Worm (Caenorhabditis elegans): ENCODE data around the gene F46H5.5.

F46H5.5 gene

DNA sequence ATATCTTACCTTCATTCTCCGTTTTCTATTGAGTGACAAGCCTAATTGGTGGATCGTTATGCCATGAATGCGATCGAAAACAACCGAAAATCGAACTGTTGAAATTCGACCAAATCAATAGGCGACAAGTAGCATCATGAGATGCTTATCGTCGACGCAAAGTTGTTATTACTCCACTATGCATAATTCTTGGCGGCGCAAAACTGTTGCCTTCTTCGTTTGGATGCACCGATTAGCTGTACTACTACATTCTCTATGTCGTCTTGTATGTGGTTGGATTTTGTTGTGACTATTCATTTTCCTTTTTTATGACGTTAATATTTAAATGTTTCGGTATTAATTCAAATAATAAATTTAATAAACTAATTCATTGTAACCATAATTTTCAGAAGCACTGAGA is 15.2 kb upstream of the F46H5.5 start, which contains the start of gene F46H5.11:
F46H5.11 (minus strand) TSS at position 101 of the 400 bp plus-strand sequence.
- TF ChIP-seq elt-4 (tag; optimal IDR thresholded peaks at IDR 0.05), result no peak
- TF ChIP-seq sox-2 (GFP tag; IDR thresholded peaks at IDR 0.05), result no peak
- TF ChIP-seq ceh-31 (tag; optimal IDR thresholded peaks at IDR 0.05), result no peak
- no peak for TF ChIP-seq nfya-1 (tag; optimal IDR thresholded peaks at IDR 0.05)
- TF ChIP-seq hlh-15 (tag; optimal IDR thresholded peaks at IDR 0.05), result no peak
- TF ChIP-seq pat-9 (tag; optimal IDR thresholded peaks at IDR 0.05), result no peak
- no peak for TF ChIP-seq zip-5 (tag; optimal IDR thresholded peaks at IDR 0.05)
- no peak for TF ChIP-seq ceh-45 (GFP tag; IDR thresholded peaks at IDR 0.05)
- no peak for TF ChIP-seq hlh-13 (GFP tag; optimal IDR thresholded peaks at IDR 0.05)
- TF ChIP-seq K09A11.1 (tag; optimal IDR thresholded peaks at IDR 0.05; ENCODE audit: insufficient read depth), result no peak
- TF ChIP-seq unc-3 (GFP tag; conservative IDR thresholded peaks at IDR 0.05), result no peak
- no peak for TF ChIP-seq unc-3 (tag; optimal IDR thresholded peaks at IDR 0.05)
- TF ChIP-seq ceh-22 (tag; optimal IDR thresholded peaks at IDR 0.05), result no peak
- TF ChIP-seq gmeb-2 (tag; optimal IDR thresholded peaks at IDR 0.05), result no peak
- TF ChIP-seq ets-4 (tag; optimal IDR thresholded peaks at IDR 0.05), result no peak
- TF ChIP-seq K02D7.2 (tag; optimal IDR thresholded peaks at IDR 0.05), result no peak
- TF ChIP-seq unc-86 (tag; optimal IDR thresholded peaks at IDR 0.05), result no peak
- no peak for TF ChIP-seq eyg-1 (tag; optimal IDR thresholded peaks at IDR 0.05)
- TF ChIP-seq ztf-16 (tag; optimal IDR thresholded peaks at IDR 0.05), result no peak

ce11 chrX:7269379-7269778 is 12.6 kb upstream of the F46H5.5 start, which contains the start of gene grd-7:
Gene grd-7 (minus strand): TSS chrX:7269479.
- no peak for TF ChIP-seq unc-55 (GFP tag; optimal IDR thresholded peaks at IDR 0.05)
- no peak for TF ChIP-seq unc-86 (tag; optimal IDR thresholded peaks at IDR 0.05)
- no peak for TF ChIP-seq che-1 (tag; optimal IDR thresholded peaks at IDR 0.05)
- TF ChIP-seq ceh-34 (tag; optimal IDR thresholded peaks at IDR 0.05), result no peak
- TF ChIP-seq lim-6 (tag; optimal IDR thresholded peaks at IDR 0.05), result no peak
- TF ChIP-seq rnt-1 (tag; optimal IDR thresholded peaks at IDR 0.05), result no peak
- no peak for TF ChIP-seq unc-3 (GFP tag; conservative IDR thresholded peaks at IDR 0.05)
- TF ChIP-seq unc-3 (tag; optimal IDR thresholded peaks at IDR 0.05), result no peak
- TF ChIP-seq ceh-6 (GFP tag; optimal IDR thresholded peaks at IDR 0.05), result no peak
- no peak for TF ChIP-seq ceh-31 (tag; optimal IDR thresholded peaks at IDR 0.05)
- TF ChIP-seq gmeb-2 (tag; optimal IDR thresholded peaks at IDR 0.05), result no peak
- TF ChIP-seq ahr-1 (tag; optimal IDR thresholded peaks at IDR 0.05), result no peak
- TF ChIP-seq K02D7.2 (tag; optimal IDR thresholded peaks at IDR 0.05), result no peak
- no peak for TF ChIP-seq ceh-45 (GFP tag; IDR thresholded peaks at IDR 0.05)
- no peak for TF ChIP-seq nhr-232 (tag; optimal IDR thresholded peaks at IDR 0.05)
- no peak for TF ChIP-seq ceh-22 (tag; optimal IDR thresholded peaks at IDR 0.05)
- no peak for TF ChIP-seq sox-2 (GFP tag; IDR thresholded peaks at IDR 0.05)

ce11 chrX:7268965-7269364 is 12.2 kb upstream of the F46H5.5 start:
- TF ChIP-seq K09A11.1 (tag; optimal IDR thresholded peaks at IDR 0.05; ENCODE audit: insufficient read depth) (no peak), pros-1 (tag; optimal IDR thresholded peaks at IDR 0.05) (no peak), hlh-6 (tag; optimal IDR thresholded peaks at IDR 0.05) (no peak), F13H6.1 (tag; optimal IDR thresholded peaks at IDR 0.05) (no peak), ref-2 (tag; optimal IDR thresholded peaks at IDR 0.05) (no peak), eyg-1 (tag; optimal IDR thresholded peaks at IDR 0.05) (no peak), npax-4 (tag; optimal IDR thresholded peaks at IDR 0.05) (no peak), dmd-4 (tag; optimal IDR thresholded peaks at IDR 0.05; ENCODE audit: borderline replicate concordance) (no peak), pat-9 (tag; optimal IDR thresholded peaks at IDR 0.05) (no peak), sox-2 (GFP tag; IDR thresholded peaks at IDR 0.05) (no peak), ceh-34 (tag; optimal IDR thresholded peaks at IDR 0.05) (no peak), unc-55 (GFP tag; optimal IDR thresholded peaks at IDR 0.05) (no peak), unc-42 (tag; optimal IDR thresholded peaks at IDR 0.05) (no peak), fkh-10 (GFP tag; optimal IDR thresholded peaks at IDR 0.05) (no peak), mec-3 (tag; optimal IDR thresholded peaks at IDR 0.05; ENCODE audit: borderline replicate concordance) (no peak), ceh-19 (GFP tag; optimal IDR thresholded peaks at IDR 0.05) (no peak)

DNA sequence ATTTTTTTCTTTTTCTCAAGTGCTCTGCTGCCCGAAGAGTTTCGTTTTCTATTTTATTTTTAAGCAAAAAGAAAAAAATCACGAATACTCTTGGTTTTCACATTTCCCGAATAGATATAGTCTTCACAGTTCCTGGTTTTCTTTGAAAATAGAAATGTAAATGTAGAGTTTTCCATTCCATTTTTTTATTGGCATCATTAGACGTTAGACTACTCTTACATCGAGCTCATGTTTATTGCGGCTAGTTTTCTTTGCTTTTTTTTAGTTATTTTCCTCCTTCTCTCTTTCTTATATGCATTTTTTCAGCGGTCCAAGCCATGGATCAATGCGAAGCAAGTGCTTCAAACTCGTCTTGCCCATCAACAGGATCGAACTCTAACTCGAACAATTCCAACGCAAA is 8.6 kb upstream of the F46H5.5 start, which contains the start of gene F46H5.2:
F46H5.2 (plus strand) TSS at position 301 of the 400 bp plus-strand sequence.
- TF ChIP-seq eyg-1 (tag; optimal IDR thresholded peaks at IDR 0.05), result no peak
- TF ChIP-seq F13H6.1 (tag; optimal IDR thresholded peaks at IDR 0.05), result no peak
- no peak for TF ChIP-seq mec-3 (tag; optimal IDR thresholded peaks at IDR 0.05; ENCODE audit: borderline replicate concordance)
- TF ChIP-seq unc-3 (GFP tag; conservative IDR thresholded peaks at IDR 0.05), result no peak
- TF ChIP-seq unc-3 (tag; optimal IDR thresholded peaks at IDR 0.05), result no peak
- TF ChIP-seq tbx-7 (tag; optimal IDR thresholded peaks at IDR 0.05), result no peak
- TF ChIP-seq syd-9 (tag; optimal IDR thresholded peaks at IDR 0.05), result no peak
